Worm (Caenorhabditis elegans): ENCODE results near the gene cest-32.

Gene cest-32

DNA sequence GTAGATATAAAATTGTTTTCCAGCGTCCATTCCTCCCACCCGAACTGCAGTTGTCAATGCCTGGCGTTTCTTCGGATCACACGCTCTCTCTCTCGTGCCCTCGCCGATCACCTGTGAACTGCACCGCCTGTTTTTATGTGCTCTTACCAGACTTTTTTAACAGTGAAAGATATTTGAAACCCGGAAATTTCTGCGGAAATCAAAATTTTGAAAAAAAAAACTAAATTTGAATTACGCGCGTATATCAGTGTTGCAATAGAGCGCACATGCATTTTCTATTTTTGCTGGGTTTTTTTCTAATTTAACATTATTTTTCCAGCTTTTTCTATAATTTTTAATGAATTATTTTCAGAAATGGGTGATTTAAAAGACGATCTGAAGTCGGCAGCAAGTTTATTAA lies 29.6 kb downstream of the cest-32 start, which contains the start of gene ttc-37:
ttc-37 (plus strand) TSS at position 349 of the 400 bp plus-strand sequence.
- TF ChIP-seq gei-8 (GFP tag; optimal IDR thresholded peaks at IDR 0.05) (no peak), daf-12 (tag; optimal IDR thresholded peaks at IDR 0.05) (no peak), dpl-1 (GFP tag; optimal IDR thresholded peaks at IDR 0.05) (peak; percentile 95), hlh-30 (tag; optimal IDR thresholded peaks at IDR 0.05; ENCODE audit: insufficient read depth) (peak; percentile 36), unc-130 (GFP tag; optimal IDR thresholded peaks at IDR 0.05) (no peak), hmg-1.1 (GFP tag; IDR thresholded peaks at IDR 0.05) (peak; percentile 45; the same call in 1 of the 2 replicates), mep-1 (tag; optimal IDR thresholded peaks at IDR 0.05) (peak; percentile 14), unc-39 (tag; optimal IDR thresholded peaks at IDR 0.05) (no peak), rbr-2 (tag; optimal IDR thresholded peaks at IDR 0.05) (peak; percentile 6), F10B5.3 (tag; optimal IDR thresholded peaks at IDR 0.05) (no peak), nhr-48 (tag; optimal IDR thresholded peaks at IDR 0.05) (no peak), nhr-28 (tag; optimal IDR thresholded peaks at IDR 0.05) (peak; percentile 25), lin-38 (GFP tag; IDR thresholded peaks at IDR 0.05) (peak; percentile 96), nhr-10 (tag; optimal IDR thresholded peaks at IDR 0.05) (no peak), daf-8 (GFP tag; IDR thresholded peaks at IDR 0.05) (no peak), hif-1 (tag; optimal IDR thresholded peaks at IDR 0.05) (no peak), D1046.2 (GFP tag; IDR thresholded peaks at IDR 0.05) (no peak), nhr-77 (tag; optimal IDR thresholded peaks at IDR 0.05) (peak; percentile 2), lsy-2 (tag; optimal IDR thresholded peaks at IDR 0.05) (peak in 1 of 2 experiments; percentile 71), nhr-6 (tag; optimal IDR thresholded peaks at IDR 0.05) (peak; percentile 3), daf-19 (GFP tag; conservative IDR thresholded peaks at IDR 0.05) (no peak), daf-16 (GFP tag; optimal IDR thresholded peaks at IDR 0.05) (peak in 1 of 2 experiments; percentile 79), daf-16 (tag; optimal IDR thresholded peaks at IDR 0.05) (no peak), snpc-4 (tag; optimal IDR thresholded peaks at IDR 0.05) (no peak), aha-1 (tag) (peak; percentile 88), ceh-20 (GFP tag; IDR thresholded peaks at IDR 0.05) (no peak)

DNA sequence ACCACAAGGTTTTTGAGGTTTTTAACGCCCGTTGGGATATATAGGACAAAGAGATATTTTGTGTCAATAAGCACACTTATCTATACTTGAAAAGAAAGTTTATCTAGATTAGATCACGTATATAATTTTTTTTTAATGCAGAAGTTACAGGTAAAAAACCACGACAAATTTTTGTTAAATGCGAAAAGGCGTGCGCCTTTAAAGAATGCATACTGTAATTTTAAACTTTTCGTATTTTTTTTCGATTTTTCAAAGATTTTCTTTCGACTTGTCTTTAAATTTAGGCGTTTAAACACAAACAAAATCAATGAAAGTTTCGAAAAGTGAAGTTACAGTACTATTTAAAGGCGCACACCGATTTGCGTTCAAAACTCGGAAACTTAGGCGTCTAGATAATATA lies 30.0 kb downstream of the cest-32 start:
- no peak for TF ChIP-seq tag-97 (GFP tag; IDR thresholded peaks at IDR 0.05)
- no peak for TF ChIP-seq lin-29 (GFP tag; IDR thresholded peaks at IDR 0.05)
- no peak for TF ChIP-seq hlh-11 (tag; optimal IDR thresholded peaks at IDR 0.05)
- TF ChIP-seq madf-9 (GFP tag; conservative IDR thresholded peaks at IDR 0.05), result no peak
- no peak for TF ChIP-seq lin-38 (GFP tag; IDR thresholded peaks at IDR 0.05)
- no peak for TF ChIP-seq gei-8 (GFP tag; optimal IDR thresholded peaks at IDR 0.05)
- TF ChIP-seq rbr-2 (tag; optimal IDR thresholded peaks at IDR 0.05), result no peak

ce11 chrV:5201706-5202105 lies 32.0 kb downstream of the cest-32 start:
- TF ChIP-seq mdt-29 (GFP tag; IDR thresholded peaks at IDR 0.05) (no peak), unc-62 (GFP tag; optimal IDR thresholded peaks at IDR 0.05 in 1 of 2) (peak in 1 of 2 experiments; percentile 79), unc-62 (tag; optimal IDR thresholded peaks at IDR 0.05) (no peak)

- no peak for TF ChIP-seq dmd-6 (GFP tag; IDR thresholded peaks at IDR 0.05)
- no peak for TF ChIP-seq F26F4.8 (GFP tag; conservative IDR thresholded peaks at IDR 0.05)
- no peak for TF ChIP-seq arid-1 (GFP tag; conservative IDR thresholded peaks at IDR 0.05)
- no peak for TF ChIP-seq set-16 (GFP tag; IDR thresholded peaks at IDR 0.05)
- no peak for TF ChIP-seq lin-29 (GFP tag; IDR thresholded peaks at IDR 0.05)
- no peak for TF ChIP-seq ZK337.2 (GFP tag; IDR thresholded peaks at IDR 0.05)
- peak in 1 of 2 experiments; percentile 44 for TF ChIP-seq unc-62 (GFP tag; optimal IDR thresholded peaks at IDR 0.05 in 1 of 2)
- TF ChIP-seq unc-62 (tag; optimal IDR thresholded peaks at IDR 0.05), result no peak
- TF ChIP-seq nhr-28 (tag; optimal IDR thresholded peaks at IDR 0.05), result no peak
- no peak for TF ChIP-seq dmd-8 (GFP tag; IDR thresholded peaks at IDR 0.05)
- peak; percentile 8 for TF ChIP-seq rbr-2 (tag; optimal IDR thresholded peaks at IDR 0.05)
- no peak for TF ChIP-seq nhr-25 (tag; optimal IDR thresholded peaks at IDR 0.05; ENCODE audit: borderline replicate concordance, insufficient read depth)
- no peak for TF ChIP-seq mxl-3 (GFP tag; optimal IDR thresholded peaks at IDR 0.05)
- peak; percentile 51 for TF ChIP-seq fkh-10 (GFP tag; optimal IDR thresholded peaks at IDR 0.05)
- TF ChIP-seq ces-1 (GFP tag; optimal IDR thresholded peaks at IDR 0.05), result peak; percentile 91
- TF ChIP-seq lin-39 (tag; optimal IDR thresholded peaks at IDR 0.05), result no peak
- no peak for TF ChIP-seq ZK546.5 (tag; optimal IDR thresholded peaks at IDR 0.05)
- no peak for TF ChIP-seq attf-4 (tag; optimal IDR thresholded peaks at IDR 0.05)
- no peak for TF ChIP-seq F49E8.2 (tag; optimal IDR thresholded peaks at IDR 0.05; ENCODE audit: borderline replicate concordance)
- no peak for TF ChIP-seq nhr-42 (GFP tag; IDR thresholded peaks at IDR 0.05)
- TF ChIP-seq aha-1 (tag), result no peak
Measured at ce11 chrV:5200188-5200587, 33.5 kb downstream of the cest-32 start.
